Worm (Caenorhabditis elegans) whole organism, young adult: ENCODE measurements around the gene taf-13.

ENCODE experiments used
- B0019.2 ChIP-seq: fragments of 200-800 bp; sonication (Bioruptor generic); conservative IDR thresholded peaks from 2 replicates; pipeline ENCODE4 v1.3.6; 2022; ENCODE audit warnings: missing genetic modification reagents, missing genetic modification characterization, missing compliant biosample characterization
- B0035.1 ChIP-seq: sonication (generic microtip); optimal IDR thresholded peaks from 2 replicates; lab custom pipeline; 2016; ENCODE audit warnings: missing genetic modification characterization, mild to moderate bottlenecking, missing compliant biosample characterization, missing genotype, missing genetic modification reagents
- C17E4.6 ChIP-seq: fragments of 200-800 bp; sonication (Bioruptor generic); IDR thresholded peaks from 2 replicates; pipeline ENCODE4 v1.3.6; 2022; ENCODE audit warnings: missing genetic modification reagents, missing genetic modification characterization, missing compliant biosample characterization
- F37B4.10 ChIP-seq: fragments of 200-800 bp; sonication (Bioruptor generic); IDR thresholded peaks from 2 replicates; pipeline ENCODE4 v1.3.6; 2022; ENCODE audit warnings: missing genetic modification characterization, missing compliant biosample characterization
- F57C9.4 ChIP-seq: sonication (generic microtip); optimal IDR thresholded peaks from 2 replicates; lab custom pipeline; 2017; ENCODE audit warnings: mild to moderate bottlenecking, missing genetic modification characterization, missing compliant biosample characterization
- K11D2.4 ChIP-seq: fragments of 200-800 bp; sonication (Bioruptor generic); IDR thresholded peaks from 2 replicates; pipeline ENCODE4 v1.3.6; 2022; ENCODE audit warnings: missing genetic modification reagents, missing genetic modification characterization, missing compliant biosample characterization
- Y53F4B.3 ChIP-seq: fragments of 200-800 bp; sonication (Bioruptor generic); IDR thresholded peaks from 2 replicates; pipeline ENCODE4 v1.3.6; 2022; ENCODE audit warnings: missing genetic modification reagents, missing genetic modification characterization, missing compliant biosample characterization
- Y67H2A.10 ChIP-seq: fragments of 200-800 bp; sonication (Bioruptor generic); conservative IDR thresholded peaks from 2 replicates; pipeline ENCODE4 v1.3.6; 2022; ENCODE audit warnings: missing genetic modification reagents, missing genetic modification characterization, missing compliant biosample characterization
- akir-1 ChIP-seq: fragments of 200-800 bp; sonication (Bioruptor generic); optimal IDR thresholded peaks from 2 replicates; lab custom pipeline; 2018; ENCODE audit warnings: mild to moderate bottlenecking, missing genetic modification characterization, moderate library complexity, missing compliant biosample characterization
- aptf-3 ChIP-seq: fragments of 200-800 bp; sonication (Bioruptor generic); IDR thresholded peaks from 2 replicates; pipeline ENCODE4 v1.3.6; 2022; ENCODE audit warnings: missing genetic modification characterization, missing compliant biosample characterization
- cebp-1 ChIP-seq, 2 experiments: fragments of 200-800 bp in 1 of 2; sonication (Bioruptor generic) in 1 of 2; sonication (generic microtip) in 1 of 2; IDR thresholded peaks in 1 of 2; optimal IDR thresholded peaks in 1 of 2; 2 replicates each; pipeline versions ENCODE4 v1.3.6 to Lab custom; 2017 to 2022; ENCODE audit warnings: missing compliant biosample characterization in 2 of 2, missing genetic modification characterization in 2 of 2, mild to moderate bottlenecking in 1 of 2, missing genetic modification reagents in 1 of 2, moderate library complexity in 1 of 2
- ceh-58 ChIP-seq: fragments of 200-800 bp; sonication (Bioruptor generic); IDR thresholded peaks from 2 replicates; pipeline ENCODE4 v1.3.6; 2022; ENCODE audit warnings: missing genetic modification characterization, missing compliant biosample characterization
- dox-1 ChIP-seq: fragments of 200-800 bp; sonication (Bioruptor generic); IDR thresholded peaks from 2 replicates; pipeline ENCODE4 v1.3.6; 2022; ENCODE audit warnings: missing genetic modification reagents, missing genetic modification characterization, missing compliant biosample characterization
- ets-4 ChIP-seq: fragments of 200-800 bp; sonication (Bioruptor generic); optimal IDR thresholded peaks from 2 replicates; lab custom pipeline; 2018; ENCODE audit warnings: mild to moderate bottlenecking, missing genetic modification characterization, missing compliant biosample characterization
- fkh-3 ChIP-seq: sonication (generic microtip); optimal IDR thresholded peaks from 2 replicates; lab custom pipeline; 2016; ENCODE audit warnings: mild to moderate bottlenecking, missing genetic modification characterization, missing compliant biosample characterization
- him-1 ChIP-seq: sonication (generic microtip); optimal IDR thresholded peaks from 2 replicates; lab custom pipeline; 2016; ENCODE audit warnings: missing genotype, missing genetic modification reagents, missing genetic modification characterization, missing compliant biosample characterization
- lag-1 ChIP-seq: fragments of 200-800 bp; sonication (Bioruptor generic); IDR thresholded peaks from 2 replicates; pipeline ENCODE4 v1.3.6; 2022; ENCODE audit warnings: missing genetic modification reagents, missing genetic modification characterization, missing compliant biosample characterization
- let-607 ChIP-seq, 2 experiments: fragments of 200-800 bp in 1 of 2; sonication (Bioruptor generic) in 1 of 2; sonication (generic microtip) in 1 of 2; optimal IDR thresholded peaks; 2 replicates each; lab custom pipeline; 2016 to 2018; ENCODE audit warnings: mild to moderate bottlenecking in 2 of 2, missing compliant biosample characterization in 2 of 2, missing genetic modification characterization in 2 of 2, moderate library complexity in 2 of 2, missing genotype in 1 of 2
- lin-40 ChIP-seq: sonication (generic microtip); optimal IDR thresholded peaks from 2 replicates; lab custom pipeline; 2016; ENCODE audit warnings: missing genetic modification characterization, mild to moderate bottlenecking, missing compliant biosample characterization, missing genotype, missing genetic modification reagents
- madf-6 ChIP-seq: fragments of 200-800 bp; sonication (Bioruptor generic); IDR thresholded peaks from 2 replicates; pipeline ENCODE4 v1.3.6; 2022; ENCODE audit warnings: missing genetic modification reagents, missing genetic modification characterization, missing compliant biosample characterization
- madf-8 ChIP-seq: fragments of 200-800 bp; sonication (Bioruptor generic); conservative IDR thresholded peaks from 2 replicates; pipeline ENCODE4 v1.3.6; 2022; ENCODE audit warnings: missing genetic modification reagents, missing genetic modification characterization, missing compliant biosample characterization
- nfya-1 ChIP-seq: sonication (generic microtip); optimal IDR thresholded peaks from 2 replicates; lab custom pipeline; 2017; ENCODE audit warnings: antibody characterized with exemption, missing compliant biosample characterization, missing genetic modification characterization, borderline replicate concordance; ENCODE audit not compliant: insufficient read depth
- nfya-2 ChIP-seq: fragments of 200-800 bp; sonication (Bioruptor generic); IDR thresholded peaks from 2 replicates; pipeline ENCODE4 v1.3.6; 2022; ENCODE audit warnings: missing genetic modification reagents, missing genetic modification characterization, missing compliant biosample characterization
- nhr-179 ChIP-seq: sonication (generic microtip); optimal IDR thresholded peaks from 2 replicates; lab custom pipeline; 2016; ENCODE audit warnings: mild to moderate bottlenecking, missing genetic modification characterization, missing compliant biosample characterization
- nhr-27 ChIP-seq: fragments of 200-800 bp; sonication (Bioruptor generic); optimal IDR thresholded peaks from 2 replicates; lab custom pipeline; 2018; ENCODE audit warnings: mild to moderate bottlenecking, missing genetic modification characterization, moderate library complexity, missing compliant biosample characterization
- nhr-80 ChIP-seq: sonication (generic microtip); optimal IDR thresholded peaks from 2 replicates; lab custom pipeline; 2016; ENCODE audit warnings: missing genetic modification characterization, missing compliant biosample characterization
- pha-4 ChIP-seq: fragments of 150-350 bp; sonication (generic microtip); optimal IDR thresholded peaks from 2 replicates; lab custom pipeline; 2014; ENCODE audit warnings: missing biosample characterization, missing genetic modification reagents, missing genetic modification characterization
- tbx-9 ChIP-seq: sonication (generic microtip); optimal IDR thresholded peaks from 2 replicates; lab custom pipeline; 2016; ENCODE audit warnings: borderline replicate concordance, missing genetic modification characterization, inconsistent platforms, missing compliant biosample characterization
- zim-3 ChIP-seq: sonication (generic microtip); optimal IDR thresholded peaks from 2 replicates; lab custom pipeline; 2017; ENCODE audit warnings: mild to moderate bottlenecking, missing genetic modification characterization, moderate library complexity, missing compliant biosample characterization
- ztf-18 ChIP-seq: sonication (generic microtip); optimal IDR thresholded peaks from 2 replicates; lab custom pipeline; 2016; ENCODE audit warnings: missing genotype, mild to moderate bottlenecking, missing genetic modification characterization, missing compliant biosample characterization
- ztf-6 ChIP-seq: fragments of 200-800 bp; sonication (Bioruptor generic); IDR thresholded peaks from 2 replicates; pipeline ENCODE4 v1.3.6; 2022; ENCODE audit warnings: missing genetic modification reagents, missing genetic modification characterization, missing compliant biosample characterization

The taf-13 gene

DNA sequence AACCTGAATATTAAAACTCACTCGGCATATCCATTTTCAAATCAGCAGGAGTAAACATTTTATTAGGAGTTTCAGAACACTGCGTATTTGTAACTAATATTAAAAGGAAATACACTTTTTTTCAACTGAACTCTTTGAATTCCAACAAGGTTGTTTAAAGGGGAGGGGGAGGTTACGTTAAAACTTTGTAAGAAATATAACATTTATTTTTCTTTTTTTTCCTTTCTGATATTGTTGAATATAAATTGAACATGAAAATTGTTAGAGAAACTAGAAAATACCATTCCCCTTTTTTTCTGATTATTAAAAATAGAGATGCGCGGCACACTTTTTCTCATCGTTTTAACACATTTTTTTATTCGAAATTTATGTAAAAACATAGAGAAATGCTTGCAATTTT, 7.4 kb downstream of the taf-13 start, which contains the start of gene C14A4.8:
C14A4.8 (minus strand) TSS at position 101 of the 400 bp plus-strand sequence.
- TF ChIP-seq zim-3 (tag; lab: Kevin White, UChicago) (no peak), B0019.2 (GFP tag; lab: Robert Waterston, UW) (no peak), K11D2.4 (GFP tag; lab: Robert Waterston, UW) (no peak), tbx-9 (tag; lab: Kevin White, UChicago) (no peak), Y53F4B.3 (GFP tag; lab: Robert Waterston, UW) (no peak), nhr-27 (tag; lab: Kevin White, UChicago) (no peak), ceh-58 (GFP tag; lab: Robert Waterston, UW) (no peak), him-1 (tag; lab: Kevin White, UChicago) (no peak), F57C9.4 (no peak), C17E4.6 (no peak), ztf-6 (GFP tag; lab: Robert Waterston, UW) (no peak), nhr-179 (tag; lab: Kevin White, UChicago) (no peak), pha-4 (no peak), let-607 (tag; optimal IDR thresholded peaks at IDR 0.05; lab: Kevin White, UChicago) (no peak), nfya-1 (tag; lab: Kevin White, UChicago) (no peak), madf-8 (GFP tag; lab: Robert Waterston, UW) (no peak)

DNA sequence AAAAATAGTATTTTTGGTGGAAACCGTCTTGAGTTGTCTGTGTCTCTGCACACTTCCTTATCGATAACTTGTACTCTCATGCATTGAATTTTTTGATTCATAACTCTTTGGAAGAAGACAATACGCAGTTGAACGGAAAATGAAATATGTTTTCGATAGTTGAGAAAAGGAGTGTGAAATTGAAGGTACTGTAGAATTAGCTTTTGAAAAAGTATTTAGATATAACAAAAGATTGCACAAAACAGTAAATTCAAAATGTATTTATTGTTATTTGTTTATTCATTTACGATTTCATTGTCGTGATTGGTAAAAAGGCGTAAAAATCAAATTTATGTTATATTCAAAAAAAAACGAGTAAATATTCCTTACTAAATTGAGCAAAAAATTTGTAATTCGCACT, 8.9 kb downstream of the taf-13 start, which contains the start of gene C14A4.7:
C14A4.7 (minus strand) TSS at position 101 of the 400 bp plus-strand sequence.
- TF ChIP-seq zim-3 (tag; lab: Kevin White, UChicago) (no peak), nhr-80 (tag; lab: Kevin White, UChicago) (peak; percentile 23), akir-1 (GFP tag; lab: Kevin White, UChicago) (no peak)
- TF ChIP-seq, all 124 proteins: peak for 1

DNA sequence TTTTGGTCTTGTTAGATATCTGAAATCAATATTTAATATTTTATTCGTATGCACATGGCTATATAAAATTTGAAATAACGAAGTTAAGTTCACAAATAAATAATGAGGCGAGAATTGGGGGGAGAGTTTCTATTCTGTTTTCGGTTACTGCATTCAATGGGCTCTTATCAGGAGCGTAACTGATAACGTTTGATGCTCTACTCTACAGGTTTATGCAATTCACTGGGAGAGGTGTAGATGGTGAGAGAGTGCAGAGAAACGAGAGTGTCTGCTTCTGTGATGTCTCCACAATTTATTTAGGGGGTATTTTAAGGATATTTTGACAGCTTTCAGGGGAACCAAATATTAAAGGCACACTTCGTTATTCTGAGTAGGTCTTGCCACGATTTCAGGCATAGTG, 10.7 kb downstream of the taf-13 start, which contains the start of gene C14A4.6:
C14A4.6 (minus strand) TSS at position 19 of the 400 bp plus-strand sequence.
- TF ChIP-seq dox-1 (0 out of 2 replicates have a peak, but pooled peaks have one; percentile 28), fkh-3 (tag; lab: Kevin White, UChicago) (no peak), lin-40 (tag; lab: Kevin White, UChicago) (no peak), nhr-80 (tag; lab: Kevin White, UChicago) (peak; percentile 72), ztf-18 (tag; lab: Kevin White, UChicago) (no peak)

DNA sequence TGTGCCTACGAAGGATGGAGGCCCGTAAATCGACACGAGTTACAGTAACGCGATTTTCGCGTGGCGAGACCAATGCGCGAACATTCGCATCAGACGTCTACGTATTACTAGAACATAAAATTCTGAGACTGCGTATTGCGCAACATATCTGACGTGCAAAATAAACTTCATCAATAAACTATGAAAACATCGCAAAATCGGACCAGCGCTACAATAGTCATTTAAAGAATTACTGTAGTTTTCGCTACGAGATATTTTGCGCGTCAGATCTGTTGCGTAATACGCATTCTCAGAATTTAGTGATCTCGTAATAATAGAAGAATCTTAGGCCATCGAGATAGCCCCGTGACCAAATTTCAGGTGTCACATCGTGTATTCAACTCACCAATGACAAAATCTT, 11.1 kb downstream of the taf-13 start:
- TF ChIP-seq B0035.1 (tag; lab: Kevin White, UChicago), result no peak
- no peak for TF ChIP-seq him-1 (tag; lab: Kevin White, UChicago)
- no peak for TF ChIP-seq let-607 (tag; optimal IDR thresholded peaks at IDR 0.05; lab: Kevin White, UChicago)
- TF ChIP-seq akir-1 (GFP tag; lab: Kevin White, UChicago), result no peak
- TF ChIP-seq ets-4, result no peak
- TF ChIP-seq aptf-3 (GFP tag; lab: Robert Waterston, UW), result no peak
- no peak for TF ChIP-seq nfya-2 (GFP tag; lab: Robert Waterston, UW)
- TF ChIP-seq lag-1 (GFP tag; lab: Robert Waterston, UW), result no peak
- TF ChIP-seq F37B4.10 (GFP tag; lab: Robert Waterston, UW), result no peak
- TF ChIP-seq C17E4.6, result no peak
- TF ChIP-seq cebp-1 (GFP tag; IDR thresholded peaks at IDR 0.05; lab: Robert Waterston, UW), result no peak
- no peak for TF ChIP-seq cebp-1 (tag; optimal IDR thresholded peaks at IDR 0.05; lab: Kevin White, UChicago)
- no peak for TF ChIP-seq madf-6 (GFP tag; lab: Robert Waterston, UW)
- no peak for TF ChIP-seq Y67H2A.10
- no peak for TF ChIP-seq B0019.2 (GFP tag; lab: Robert Waterston, UW)
